Worm (Caenorhabditis elegans) whole organism, L2 larva: ENCODE measurements around the gene ceh-57.

Source experiments
- alr-1 ChIP-seq: fragments of 150-350 bp; optimal IDR thresholded peaks from 2 replicates; lab custom pipeline; 2014; ENCODE audit warnings: missing biosample characterization, missing genetic modification characterization
- ama-1 ChIP-seq: fragments of 150-350 bp; optimal IDR thresholded peaks from 2 replicates; lab custom pipeline; 2018; ENCODE audit warnings: inconsistent platforms
- fos-1 ChIP-seq: fragments of 150-350 bp; optimal IDR thresholded peaks from 2 replicates; lab custom pipeline; 2014; ENCODE audit warnings: missing biosample characterization, missing genetic modification characterization
- mbf-1 ChIP-seq: sonication (generic microtip); optimal IDR thresholded peaks from 2 replicates; lab custom pipeline; 2017; ENCODE audit warnings: missing biosample characterization, missing genetic modification characterization
- nhr-12 ChIP-seq: fragments of 150-350 bp; optimal IDR thresholded peaks from 2 replicates; lab custom pipeline; 2014; ENCODE audit warnings: missing biosample characterization, missing genetic modification characterization
- nhr-21 ChIP-seq: fragments of 150-350 bp; optimal IDR thresholded peaks from 2 replicates; lab custom pipeline; 2014; ENCODE audit warnings: missing biosample characterization, missing genetic modification characterization
- sem-4 ChIP-seq: fragments of 150-350 bp; optimal IDR thresholded peaks from 2 replicates; lab custom pipeline; 2014; ENCODE audit warnings: missing biosample characterization, missing genetic modification reagents, missing genetic modification characterization
- snpc-4 ChIP-seq: fragments of 150-350 bp; optimal IDR thresholded peaks from 2 replicates; lab custom pipeline; 2014; ENCODE audit warnings: missing biosample characterization, missing genetic modification characterization
- unc-62 ChIP-seq: fragments of 150-350 bp; optimal IDR thresholded peaks from 2 replicates; lab custom pipeline; 2014; ENCODE audit warnings: missing biosample characterization, missing genetic modification reagents, missing genetic modification characterization
- ztf-1 ChIP-seq: fragments of 200-800 bp; sonication (Bioruptor generic); conservative IDR thresholded peaks from 2 replicates; pipeline ENCODE4 v1.3.6; 2022; ENCODE audit warnings: missing genetic modification characterization, missing compliant biosample characterization

- no peak for TF ChIP-seq nhr-21 (tag; lab: Kevin White, UChicago)
- TF ChIP-seq sem-4 = no peak
- no peak for TF ChIP-seq ztf-1 (GFP tag; lab: Robert Waterston, UW)
- TF ChIP-seq nhr-12 (tag; lab: Kevin White, UChicago) = no peak
- no peak for TF ChIP-seq alr-1 (tag; lab: Kevin White, UChicago)
- no peak for TF ChIP-seq unc-62 (GFP tag; lab: Kevin White, UChicago)
- no peak for TF ChIP-seq mbf-1
- TF ChIP-seq ama-1 (lab: Kevin White, UChicago) = no peak
- no peak for TF ChIP-seq fos-1 (tag; lab: Kevin White, UChicago)
- TF ChIP-seq snpc-4 = no peak
Measured at ce11 chrII:10396578-10396977, 29.5 kb upstream of the ceh-57 start, which contains the start of gene T09F3.5.
